Worm (Caenorhabditis elegans) whole organism, late embryonic: ENCODE results near the gene cyn-8.

ENCODE experiments used
- fkh-10 ChIP-seq: fragments of 150-350 bp; optimal IDR thresholded peaks from 2 replicates; lab custom pipeline; 2014; ENCODE audit warnings: missing biosample characterization, missing genetic modification reagents, missing genetic modification characterization
- hlh-8 ChIP-seq: sonication (generic microtip); optimal IDR thresholded peaks from 2 replicates; lab custom pipeline; 2016; ENCODE audit warnings: missing genotype, missing genetic modification characterization, missing compliant biosample characterization
- nfya-1 ChIP-seq: sonication (generic microtip); optimal IDR thresholded peaks from 2 replicates; lab custom pipeline; 2017; ENCODE audit warnings: missing genetic modification characterization, mild to moderate bottlenecking, missing compliant biosample characterization, antibody characterized with exemption, moderate library complexity
- rnt-1 ChIP-seq: sonication (generic microtip); optimal IDR thresholded peaks from 2 replicates; lab custom pipeline; 2016; ENCODE audit warnings: missing genetic modification characterization, missing compliant biosample characterization
- sox-4 ChIP-seq: sonication (generic microtip); optimal IDR thresholded peaks from 2 replicates; lab custom pipeline; 2017; ENCODE audit warnings: mild to moderate bottlenecking, missing genetic modification characterization, inconsistent platforms, missing compliant biosample characterization
- tbx-2 ChIP-seq: sonication (generic microtip); optimal IDR thresholded peaks from 2 replicates; lab custom pipeline; 2016; ENCODE audit warnings: missing genetic modification characterization, missing compliant biosample characterization
- tbx-7 ChIP-seq: sonication (generic microtip); optimal IDR thresholded peaks from 2 replicates; lab custom pipeline; 2016; ENCODE audit warnings: missing genotype, missing genetic modification characterization, missing compliant biosample characterization
- unc-55 ChIP-seq: sonication (generic microtip); optimal IDR thresholded peaks from 2 replicates; lab custom pipeline; 2017; ENCODE audit warnings: missing biosample characterization, missing genetic modification reagents, missing genetic modification characterization
- unc-86 ChIP-seq: sonication (generic microtip); optimal IDR thresholded peaks from 2 replicates; lab custom pipeline; 2016; ENCODE audit warnings: missing genetic modification characterization, missing compliant biosample characterization

DNA sequence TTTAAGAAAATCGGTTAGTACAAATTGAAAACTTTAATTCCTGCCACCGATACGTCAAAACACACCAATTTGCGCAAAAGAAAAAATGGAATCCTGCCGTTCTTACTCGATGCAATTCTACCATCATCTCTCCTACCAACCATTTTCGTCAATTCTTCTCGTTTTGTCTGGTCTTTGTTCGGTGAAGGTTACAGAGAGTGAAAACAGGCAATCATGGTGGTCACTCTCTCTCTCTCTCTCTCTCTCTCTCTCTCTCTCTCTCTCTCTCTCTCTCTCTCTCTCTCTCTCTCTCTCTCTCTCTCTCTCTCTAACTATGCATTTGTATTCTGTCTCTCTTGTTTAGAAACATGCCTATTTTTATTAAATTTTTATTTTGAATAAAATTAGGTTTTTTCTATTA lies 28.9 kb upstream of the cyn-8 start:
- TF ChIP-seq sox-4 (tag; lab: Kevin White, UChicago) = no peak
- no peak for TF ChIP-seq rnt-1 (tag; lab: Kevin White, UChicago)
- no peak for TF ChIP-seq tbx-2 (tag; lab: Kevin White, UChicago)
- no peak for TF ChIP-seq hlh-8 (tag; lab: Kevin White, UChicago)
- no peak for TF ChIP-seq tbx-7 (tag; lab: Kevin White, UChicago)
- no peak for TF ChIP-seq unc-55 (GFP tag; lab: Kevin White, UChicago)
- TF ChIP-seq nfya-1 (tag; lab: Kevin White, UChicago) = no peak
- TF ChIP-seq unc-86 (tag; lab: Kevin White, UChicago) = no peak
- no peak for TF ChIP-seq fkh-10 (GFP tag; lab: Kevin White, UChicago)
